Fruit fly (Drosophila melanogaster) whole organism: Measurements from ENCODE around the gene htk.
A peak's percentile ranks its signal among the peaks of the same experiment; 100 is the strongest.

Experiments used
- Dll ChIP-seq: fragments of >200 bp; optimal IDR thresholded peaks from 2 replicates; lab custom pipeline; 2017
- pan ChIP-seq: fragments of >200 bp; optimal IDR thresholded peaks from 2 replicates; lab custom pipeline; 2017
- psq ChIP-seq: fragments of >200 bp; optimal IDR thresholded peaks from 2 replicates; lab custom pipeline; 2017

- TF ChIP-seq Dll (lab: Kevin White, UChicago) (peak; percentile 93), psq (lab: Kevin White, UChicago) (no peak), pan (lab: Kevin White, UChicago) (peak; percentile 52)
Observed at dm6 chrX:18832371-18832852, 11.1 kb upstream of the htk start, which contains the start of gene Pvf1.
